Worm (Caenorhabditis elegans): Measurements from ENCODE around the gene dop-4.

The dop-4 gene

ce11 chrX:1311577-1311976 is 16.5 kb downstream of the dop-4 start:
- TF ChIP-seq sma-9 (GFP tag; optimal IDR thresholded peaks at IDR 0.05) (no peak), sma-9 (tag; optimal IDR thresholded peaks at IDR 0.05) (no peak), fos-1 (tag; optimal IDR thresholded peaks at IDR 0.05) (peak; percentile 7)

ce11 chrX:1319708-1320107 is 24.7 kb downstream of the dop-4 start:
- TF ChIP-seq blmp-1 (tag; optimal IDR thresholded peaks at IDR 0.05; ENCODE audit: insufficient read depth) (no peak), dmd-4 (tag; optimal IDR thresholded peaks at IDR 0.05) (no peak), unc-62 (GFP tag; optimal IDR thresholded peaks at IDR 0.05) (no peak), ama-1 (optimal IDR thresholded peaks at IDR 0.05) (no peak), peb-1 (tag; optimal IDR thresholded peaks at IDR 0.05) (no peak), elt-1 (tag; optimal IDR thresholded peaks at IDR 0.05) (no peak), nhr-25 (tag; optimal IDR thresholded peaks at IDR 0.05) (no peak), ceh-82 (tag; optimal IDR thresholded peaks at IDR 0.05) (no peak), C34F6.9 (tag; optimal IDR thresholded peaks at IDR 0.05) (peak; percentile 25), nhr-11 (tag; optimal IDR thresholded peaks at IDR 0.05) (no peak), lin-13 (GFP tag; optimal IDR thresholded peaks at IDR 0.05) (no peak), ztf-11 (tag; optimal IDR thresholded peaks at IDR 0.05) (no peak), snpc-4 (tag; optimal IDR thresholded peaks at IDR 0.05) (no peak), elt-3 (tag; optimal IDR thresholded peaks at IDR 0.05) (no peak), nhr-77 (tag; optimal IDR thresholded peaks at IDR 0.05) (no peak), sem-4 (tag; optimal IDR thresholded peaks at IDR 0.05) (no peak), unc-55 (GFP tag; optimal IDR thresholded peaks at IDR 0.05) (peak; percentile 57), nhr-21 (tag; optimal IDR thresholded peaks at IDR 0.05) (peak; percentile 38), ZK546.5 (tag; optimal IDR thresholded peaks at IDR 0.05) (no peak), nhr-129 (tag; optimal IDR thresholded peaks at IDR 0.05) (peak; percentile 80), F13H6.1 (tag; optimal IDR thresholded peaks at IDR 0.05) (peak; percentile 88), crh-2 (tag; optimal IDR thresholded peaks at IDR 0.05) (peak; percentile 51), mbf-1 (tag; optimal IDR thresholded peaks at IDR 0.05) (no peak), Y55F3AM.14 (GFP tag; optimal IDR thresholded peaks at IDR 0.05) (peak; percentile 55), skn-1 (tag; optimal IDR thresholded peaks at IDR 0.05) (no peak), mab-5 (tag; optimal IDR thresholded peaks at IDR 0.05) (no peak), fos-1 (tag; optimal IDR thresholded peaks at IDR 0.05) (peak; percentile 27), unc-39 (tag; optimal IDR thresholded peaks at IDR 0.05) (no peak), mdl-1 (tag; optimal IDR thresholded peaks at IDR 0.05) (peak; percentile 44 to 71), lin-39 (tag; optimal IDR thresholded peaks at IDR 0.05) (no peak), gmeb-1 (tag; optimal IDR thresholded peaks at IDR 0.05) (peak; percentile 17), sma-3 (GFP tag; optimal IDR thresholded peaks at IDR 0.05) (peak; percentile 63), nhr-237 (tag; optimal IDR thresholded peaks at IDR 0.05) (no peak), nhr-23 (tag; optimal IDR thresholded peaks at IDR 0.05) (no peak), lin-11 (tag; optimal IDR thresholded peaks at IDR 0.05) (no peak), ceh-16 (tag; optimal IDR thresholded peaks at IDR 0.05) (peak; percentile 26), nhr-12 (tag; optimal IDR thresholded peaks at IDR 0.05) (no peak), zag-1 (tag; optimal IDR thresholded peaks at IDR 0.05) (peak; percentile 3), nhr-6 (tag; optimal IDR thresholded peaks at IDR 0.05) (no peak), aly-2 (tag; optimal IDR thresholded peaks at IDR 0.05) (no peak), egl-27 (tag; optimal IDR thresholded peaks at IDR 0.05) (no peak), alr-1 (tag; optimal IDR thresholded peaks at IDR 0.05) (no peak), sma-9 (GFP tag; optimal IDR thresholded peaks at IDR 0.05) (peak; percentile 52), sma-9 (tag; optimal IDR thresholded peaks at IDR 0.05) (no peak), lsy-2 (tag; optimal IDR thresholded peaks at IDR 0.05) (peak in 1 of 2 experiments; percentile 28), R02D3.7 (tag; optimal IDR thresholded peaks at IDR 0.05) (no peak), ztf-4 (tag; optimal IDR thresholded peaks at IDR 0.05) (no peak), ztf-1 (GFP tag; conservative IDR thresholded peaks at IDR 0.05) (no peak), nhr-10 (tag; optimal IDR thresholded peaks at IDR 0.05) (no peak)

Data from whole organism, L2 larva.